Worm (Caenorhabditis elegans): ENCODE data around the gene fubl-1.

The fubl-1 gene

ce11 chrV:10216724-10217123, 21.9 kb downstream of the fubl-1 start, which contains the start of gene ZK856.14:
Gene ZK856.14, plus strand, starts transcription at chrV:10217024.
- no peak for TF ChIP-seq Y67H2A.10 (GFP tag; conservative IDR thresholded peaks at IDR 0.05)
- no peak for TF ChIP-seq pbrm-1 (GFP tag; IDR thresholded peaks at IDR 0.05)
- TF ChIP-seq efl-1 (GFP tag; optimal IDR thresholded peaks at IDR 0.05): no peak
- TF ChIP-seq gei-17 (GFP tag; optimal IDR thresholded peaks at IDR 0.05): no peak
- no peak for TF ChIP-seq die-1 (tag; optimal IDR thresholded peaks at IDR 0.05)
- TF ChIP-seq F22D6.2 (tag; optimal IDR thresholded peaks at IDR 0.05): no peak
- TF ChIP-seq tlf-1 (GFP tag; optimal IDR thresholded peaks at IDR 0.05): no peak
- TF ChIP-seq ceh-79 (tag; optimal IDR thresholded peaks at IDR 0.05): no peak
- TF ChIP-seq ztf-22 (GFP tag; optimal IDR thresholded peaks at IDR 0.05): no peak
- TF ChIP-seq lsy-27 (tag; optimal IDR thresholded peaks at IDR 0.05; ENCODE audit: borderline replicate concordance, insufficient read depth): no peak
- no peak for TF ChIP-seq let-526 (GFP tag; IDR thresholded peaks at IDR 0.05)
- TF ChIP-seq ets-4 (GFP tag; optimal IDR thresholded peaks at IDR 0.05): no peak
- no peak for TF ChIP-seq snpc-4 (GFP tag; optimal IDR thresholded peaks at IDR 0.05)
- TF ChIP-seq snpc-4 (tag; optimal IDR thresholded peaks at IDR 0.05): no peak
- no peak for TF ChIP-seq lin-35 (GFP tag; optimal IDR thresholded peaks at IDR 0.05)
- no peak for TF ChIP-seq fkh-3 (tag; optimal IDR thresholded peaks at IDR 0.05)
- no peak for TF ChIP-seq F10E7.11 (tag; optimal IDR thresholded peaks at IDR 0.05)
- no peak for TF ChIP-seq sea-2 (GFP tag; IDR thresholded peaks at IDR 0.05)
- no peak for TF ChIP-seq cebp-2 (GFP tag; IDR thresholded peaks at IDR 0.05)

- TF ChIP-seq lsl-1 (GFP tag; optimal IDR thresholded peaks at IDR 0.05) (peak; percentile 34), aptf-2 (GFP tag; conservative IDR thresholded peaks at IDR 0.05) (no peak)
Measured at ce11 chrV:10212627-10213026, 26.0 kb downstream of the fubl-1 start, which contains the start of gene hpo-40. Gene hpo-40, plus strand, starts transcription at chrV:10212927.

ce11 chrV:10212027-10212426, 26.6 kb downstream of the fubl-1 start, which contains the start of gene zhit-3:
Gene zhit-3, minus strand, starts transcription at chrV:10212127.
- TF ChIP-seq ceh-100 (GFP tag; IDR thresholded peaks at IDR 0.05): no peak
- TF ChIP-seq C06A6.2 (GFP tag; conservative IDR thresholded peaks at IDR 0.05): no peak
- no peak for TF ChIP-seq attf-6 (GFP tag; IDR thresholded peaks at IDR 0.05)
- no peak for TF ChIP-seq dpl-1 (GFP tag; optimal IDR thresholded peaks at IDR 0.05)
- no peak for TF ChIP-seq F49E8.2 (tag; optimal IDR thresholded peaks at IDR 0.05; ENCODE audit: insufficient read depth)
- no peak for TF ChIP-seq chd-7 (tag; optimal IDR thresholded peaks at IDR 0.05)
- no peak for TF ChIP-seq K11D2.4 (GFP tag; IDR thresholded peaks at IDR 0.05)
- TF ChIP-seq F37B4.10 (GFP tag; IDR thresholded peaks at IDR 0.05): no peak
- no peak for TF ChIP-seq cebp-1 (GFP tag; IDR thresholded peaks at IDR 0.05)
- TF ChIP-seq cebp-1 (tag; optimal IDR thresholded peaks at IDR 0.05): no peak
- no peak for TF ChIP-seq ets-4 (GFP tag; optimal IDR thresholded peaks at IDR 0.05)
- TF ChIP-seq rcor-1 (GFP tag; IDR thresholded peaks at IDR 0.05): no peak
- TF ChIP-seq B0336.3 (GFP tag; IDR thresholded peaks at IDR 0.05): no peak
- TF ChIP-seq hmg-1.2 (GFP tag; IDR thresholded peaks at IDR 0.05): no peak
- TF ChIP-seq dox-1 (GFP tag; IDR thresholded peaks at IDR 0.05): no peak
- TF ChIP-seq nfyb-1 (GFP tag; IDR thresholded peaks at IDR 0.05): no peak
- TF ChIP-seq hlh-12 (tag; optimal IDR thresholded peaks at IDR 0.05): no peak
- TF ChIP-seq F10E7.11 (tag; optimal IDR thresholded peaks at IDR 0.05): no peak
